Fruit fly (Drosophila melanogaster): ENCODE measurements around the gene CG42674.

- TF ChIP-seq CG15336 (GFP tag; IDR thresholded peaks at IDR 0.05) (no peak), Ets21C (GFP tag; optimal IDR thresholded peaks at IDR 0.05) (no peak), CG32006 (GFP tag; optimal IDR thresholded peaks at IDR 0.05) (no peak), lz (GFP tag; optimal IDR thresholded peaks at IDR 0.05) (no peak), Ets96B (tag; optimal IDR thresholded peaks at IDR 0.05) (no peak)
These were observed 64.9 kb downstream of the CG42674 start, which contains the start of gene CG7335 for dm6 chr3L:20133168-20133567.

Data from whole organism, prepupa.